Fruit fly (Drosophila melanogaster) whole organism, embryonic: ENCODE measurements around the gene klar.

Experiments
- B-H2 ChIP-seq: fragments of 200-800 bp; sonication (Bioruptor generic); optimal IDR thresholded peaks from 2 replicates; lab custom pipeline; 2018; ENCODE audit warnings: missing biosample characterization, mild to moderate bottlenecking, missing genetic modification characterization
- BEAF-32 ChIP-seq: fragments of 200-800 bp; sonication (Bioruptor generic); optimal IDR thresholded peaks from 3 replicates; lab custom pipeline; 2017; ENCODE audit warnings: missing biosample characterization, missing genetic modification characterization, mild to moderate bottlenecking, moderate library complexity, missing genetic modification reagents
- CG11093 ChIP-seq: fragments of 200-800 bp; sonication (Bioruptor generic); IDR thresholded peaks from 3 replicates; pipeline ENCODE4 v1.3.6; 2022; ENCODE audit warnings: missing biosample characterization, missing genetic modification characterization
- CG11560 ChIP-seq: fragments of 200-800 bp; sonication (Bioruptor generic); IDR thresholded peaks from 3 replicates; pipeline ENCODE4 v1.3.6; 2022; ENCODE audit warnings: missing biosample characterization, missing genetic modification characterization
- CG12659 ChIP-seq: fragments of 200-800 bp; sonication (Bioruptor generic); optimal IDR thresholded peaks from 3 replicates; lab custom pipeline; 2017; ENCODE audit warnings: mild to moderate bottlenecking, missing biosample characterization, missing genetic modification reagents, missing genetic modification characterization
- CG12769 ChIP-seq: fragments of 200-800 bp; sonication (Bioruptor generic); optimal IDR thresholded peaks from 2 replicates; lab custom pipeline; 2019; ENCODE audit warnings: missing biosample characterization, mild to moderate bottlenecking, missing genetic modification characterization, moderate library complexity
- CG13894 ChIP-seq: fragments of 200-800 bp; sonication (Bioruptor generic); optimal IDR thresholded peaks from 3 replicates; lab custom pipeline; 2018; ENCODE audit warnings: missing biosample characterization, mild to moderate bottlenecking, missing genetic modification characterization, moderate library complexity
- CG14050 ChIP-seq: fragments of 200-800 bp; sonication (Bioruptor generic); IDR thresholded peaks from 3 replicates; pipeline ENCODE4 v1.3.6; 2022; ENCODE audit warnings: missing biosample characterization, missing genetic modification characterization
- CG15269 ChIP-seq: fragments of 200-800 bp; sonication (Bioruptor generic); optimal IDR thresholded peaks from 2 replicates; lab custom pipeline; 2018; ENCODE audit warnings: missing biosample characterization, mild to moderate bottlenecking, missing genetic modification characterization, moderate library complexity
- CG15479 ChIP-seq: fragments of 200-800 bp; sonication (Bioruptor generic); optimal IDR thresholded peaks from 3 replicates; lab custom pipeline; 2019; ENCODE audit warnings: missing biosample characterization, mild to moderate bottlenecking, missing genetic modification characterization, moderate library complexity
- CG15601 ChIP-seq: fragments of 200-800 bp; sonication (Bioruptor generic); optimal IDR thresholded peaks from 3 replicates; lab custom pipeline; 2019; ENCODE audit warnings: missing biosample characterization, mild to moderate bottlenecking, missing genetic modification characterization, moderate library complexity
- CG2116 ChIP-seq: fragments of 200-800 bp; sonication (Bioruptor generic); optimal IDR thresholded peaks from 3 replicates; lab custom pipeline; 2018; ENCODE audit warnings: missing biosample characterization, mild to moderate bottlenecking, missing genetic modification characterization
- CG2120 ChIP-seq: fragments of 200-800 bp; sonication (Bioruptor generic); optimal IDR thresholded peaks from 3 replicates; lab custom pipeline; 2016; ENCODE audit warnings: missing biosample characterization, missing genetic modification characterization
- CG2875 ChIP-seq: fragments of 200-800 bp; sonication (Bioruptor generic); optimal IDR thresholded peaks from 2 replicates; lab custom pipeline; 2017; ENCODE audit warnings: missing biosample characterization, mild to moderate bottlenecking, missing genetic modification characterization, missing genetic modification reagents
- CG3065 ChIP-seq: fragments of 200-800 bp; sonication (Bioruptor generic); optimal IDR thresholded peaks from 2 replicates; lab custom pipeline; 2016; ENCODE audit warnings: missing biosample characterization, missing genetic modification characterization
- CG31365 ChIP-seq: fragments of 200-800 bp; sonication (Bioruptor generic); optimal IDR thresholded peaks from 2 replicates; lab custom pipeline; 2018; ENCODE audit warnings: missing biosample characterization, mild to moderate bottlenecking, missing genetic modification characterization
- CG3281 ChIP-seq: fragments of 200-800 bp; sonication (Bioruptor generic); optimal IDR thresholded peaks from 3 replicates; lab custom pipeline; 2017; ENCODE audit warnings: missing biosample characterization, mild to moderate bottlenecking, missing genetic modification characterization
- CG4282 ChIP-seq: fragments of 200-800 bp; sonication (Bioruptor generic); optimal IDR thresholded peaks from 2 replicates; lab custom pipeline; 2016; ENCODE audit warnings: missing biosample characterization, missing genetic modification characterization
- CG4730 ChIP-seq: fragments of 200-800 bp; sonication (Bioruptor generic); IDR thresholded peaks from 2 replicates; pipeline ENCODE4 v1.3.6; 2022; ENCODE audit warnings: missing biosample characterization, missing genetic modification characterization
- CG7745 ChIP-seq: fragments of 200-800 bp; sonication (Bioruptor generic); optimal IDR thresholded peaks from 2 replicates; lab custom pipeline; 2018; ENCODE audit warnings: missing biosample characterization, mild to moderate bottlenecking, missing genetic modification characterization, moderate library complexity
- CG9932 ChIP-seq: fragments of 200-800 bp; sonication (Bioruptor generic); IDR thresholded peaks from 2 replicates; pipeline ENCODE4 v1.3.6; 2022; ENCODE audit warnings: missing biosample characterization, missing genetic modification characterization
- CHES-1-like ChIP-seq: fragments of 200-800 bp; sonication (Bioruptor generic); optimal IDR thresholded peaks from 2 replicates; lab custom pipeline; 2016; ENCODE audit warnings: missing biosample characterization, missing genetic modification characterization
- Chrac-16 ChIP-seq: fragments of 200-800 bp; sonication (Bioruptor generic); optimal IDR thresholded peaks from 3 replicates; lab custom pipeline; 2016; ENCODE audit warnings: missing biosample characterization, missing genetic modification characterization
- D19A ChIP-seq: fragments of 200-800 bp; optimal IDR thresholded peaks from 3 replicates; lab custom pipeline; 2019; ENCODE audit warnings: missing biosample characterization, mild to moderate bottlenecking, missing genetic modification characterization, moderate library complexity
- Hey ChIP-seq: fragments of 200-800 bp; sonication (Bioruptor generic); optimal IDR thresholded peaks from 3 replicates; lab custom pipeline; 2018; ENCODE audit warnings: missing biosample characterization, mild to moderate bottlenecking, missing genetic modification characterization
- HmgD ChIP-seq: fragments of 200-800 bp; sonication (Bioruptor generic); optimal IDR thresholded peaks from 3 replicates; lab custom pipeline; 2016; ENCODE audit warnings: missing biosample characterization, missing genetic modification characterization
- Hmr ChIP-seq: fragments of 200-800 bp; sonication (Bioruptor generic); optimal IDR thresholded peaks from 3 replicates; lab custom pipeline; 2017; ENCODE audit warnings: mild to moderate bottlenecking, missing biosample characterization, missing genetic modification reagents, missing genetic modification characterization
- Hr39 ChIP-seq: fragments of >200 bp; optimal IDR thresholded peaks from 2 replicates; lab custom pipeline; 2017
- Hr78 ChIP-seq, 2 experiments: fragments of 200-800 bp in 1 of 2; fragments of >200 bp in 1 of 2; sonication (Bioruptor generic) in 1 of 2; optimal IDR thresholded peaks; 2 replicates each; lab custom pipeline; 2017 to 2019; ENCODE audit warnings: missing biosample characterization in 2 of 2, missing genetic modification characterization in 2 of 2, mild to moderate bottlenecking in 1 of 2, moderate library complexity in 1 of 2
- Oli ChIP-seq: fragments of 200-800 bp; sonication (Bioruptor generic); optimal IDR thresholded peaks from 2 replicates; lab custom pipeline; 2018; ENCODE audit warnings: missing biosample characterization, mild to moderate bottlenecking, missing genetic modification characterization, moderate library complexity
- Ravus ChIP-seq: fragments of 200-800 bp; sonication (Bioruptor generic); IDR thresholded peaks from 2 replicates; pipeline ENCODE4 v1.3.6; 2022; ENCODE audit warnings: missing biosample characterization, missing genetic modification characterization
- Sry-δ ChIP-seq: fragments of 200-800 bp; sonication (Bioruptor generic); optimal IDR thresholded peaks from 2 replicates; lab custom pipeline; 2016; ENCODE audit warnings: missing biosample characterization, missing genetic modification characterization
- Stat92E ChIP-seq, 3 experiments: fragments of >200 bp in 2 of 3; fragments of 200-800 bp in 1 of 3; sonication (Bioruptor generic) in 1 of 3; optimal IDR thresholded peaks; 2 replicates each; lab custom pipeline; 2017 to 2019; ENCODE audit warnings: missing biosample characterization in 3 of 3, missing genetic modification characterization in 3 of 3, mild to moderate bottlenecking in 1 of 3, moderate library complexity in 1 of 3
- abd-A ChIP-seq: fragments of 200-800 bp; sonication (Bioruptor generic); optimal IDR thresholded peaks from 3 replicates; lab custom pipeline; 2019; ENCODE audit warnings: missing biosample characterization, mild to moderate bottlenecking, missing genetic modification characterization, moderate library complexity
- cad ChIP-seq: fragments of >200 bp; optimal IDR thresholded peaks from 2 replicates; lab custom pipeline; 2017; ENCODE audit warnings: missing biosample characterization, missing genetic modification characterization
- chif ChIP-seq, 2 experiments: fragments of 200-800 bp; sonication (Bioruptor generic); optimal IDR thresholded peaks; 3 replicates each; lab custom pipeline; 2016; ENCODE audit warnings: missing biosample characterization in 2 of 2, missing genetic modification characterization in 2 of 2
- da ChIP-seq: fragments of 200-800 bp; sonication (Bioruptor generic); optimal IDR thresholded peaks from 2 replicates; lab custom pipeline; 2016; ENCODE audit warnings: missing biosample characterization, missing genetic modification characterization
- gem ChIP-seq: fragments of 200-800 bp; sonication (Bioruptor generic); optimal IDR thresholded peaks from 2 replicates; lab custom pipeline; 2019; ENCODE audit warnings: missing biosample characterization, mild to moderate bottlenecking, missing genetic modification characterization, moderate library complexity
- grn ChIP-seq: fragments of 200-800 bp; sonication (Bioruptor generic); optimal IDR thresholded peaks from 3 replicates; lab custom pipeline; 2017; ENCODE audit warnings: missing biosample characterization, missing genetic modification characterization
- ham ChIP-seq: fragments of 200-800 bp; sonication (Bioruptor generic); IDR thresholded peaks from 2 replicates; pipeline ENCODE4 v1.3.6; 2022; ENCODE audit warnings: missing biosample characterization, missing genetic modification characterization
- kni ChIP-seq: fragments of 200-800 bp; sonication (Bioruptor generic); optimal IDR thresholded peaks from 3 replicates; lab custom pipeline; 2017; ENCODE audit warnings: mild to moderate bottlenecking, missing biosample characterization, missing genetic modification reagents, missing genetic modification characterization
- nom ChIP-seq: fragments of 200-800 bp; sonication (Bioruptor generic); optimal IDR thresholded peaks from 2 replicates; lab custom pipeline; 2017; ENCODE audit warnings: missing biosample characterization, missing genetic modification characterization, mild to moderate bottlenecking, moderate library complexity, missing genetic modification reagents
- pnt ChIP-seq: fragments of 200-800 bp; sonication (Bioruptor generic); optimal IDR thresholded peaks from 3 replicates; lab custom pipeline; 2016; ENCODE audit warnings: missing biosample characterization, missing genetic modification characterization
- pum ChIP-seq: fragments of 200-800 bp; sonication (Bioruptor generic); optimal IDR thresholded peaks from 2 replicates; lab custom pipeline; 2016; ENCODE audit warnings: missing biosample characterization, missing genetic modification characterization
- ranshi ChIP-seq: fragments of 200-800 bp; sonication (Bioruptor generic); IDR thresholded peaks from 2 replicates; pipeline ENCODE4 v1.3.6; 2022; ENCODE audit warnings: missing biosample characterization, missing genetic modification characterization
- sd ChIP-seq: fragments of 200-800 bp; sonication (Bioruptor generic); optimal IDR thresholded peaks from 3 replicates; lab custom pipeline; 2018; ENCODE audit warnings: missing biosample characterization, mild to moderate bottlenecking, missing genetic modification characterization, moderate library complexity
- sug ChIP-seq: fragments of 200-800 bp; optimal IDR thresholded peaks from 2 replicates; lab custom pipeline; 2019; ENCODE audit warnings: missing biosample characterization, mild to moderate bottlenecking, missing genetic modification characterization, moderate library complexity
- zf30C ChIP-seq: fragments of 200-800 bp; sonication (Bioruptor generic); optimal IDR thresholded peaks from 3 replicates; lab custom pipeline; 2018; ENCODE audit warnings: missing biosample characterization, mild to moderate bottlenecking, missing genetic modification characterization

klar gene

DNA sequence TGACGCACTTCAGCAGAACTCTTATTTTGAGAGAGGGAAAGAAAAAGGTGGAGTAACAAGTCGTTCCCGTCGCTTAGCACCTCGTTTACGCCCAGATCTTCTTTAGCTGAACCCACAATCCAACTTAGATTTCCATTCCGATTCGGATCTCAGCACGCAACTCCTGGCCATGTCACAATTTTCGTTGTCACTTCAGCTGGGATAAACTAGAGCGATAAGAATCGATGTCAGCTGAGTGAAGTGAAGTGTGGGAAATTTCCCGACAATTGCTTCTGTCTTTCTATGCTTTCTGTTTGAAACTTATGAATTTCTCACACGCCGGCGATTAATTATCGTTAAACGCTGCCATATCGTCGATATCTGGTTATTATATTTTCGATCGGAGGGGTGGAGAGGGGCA is 84.0 kb downstream of the klar start:
- TF ChIP-seq Stat92E (GFP tag; optimal IDR thresholded peaks at IDR 0.05; lab: Kevin White, UChicago) (peak in 1 of 3 experiments; percentile 66), Ravus (GFP tag; lab: Robert Waterston, UW) (no peak), da (GFP tag; lab: Kevin White, UChicago) (no peak), kni (GFP tag; lab: Kevin White, UChicago) (peak; percentile 43), cad (GFP tag; lab: Kevin White, UChicago) (no peak), CG2875 (GFP tag; lab: Kevin White, UChicago) (no peak), grn (GFP tag; lab: Kevin White, UChicago) (peak; percentile 58), Hr78 (GFP tag; optimal IDR thresholded peaks at IDR 0.05; lab: Kevin White, UChicago) (no peak), pnt (no peak), CHES-1-like (no peak), D19A (tag; lab: Kevin White, UChicago) (no peak), ranshi (GFP tag; lab: Robert Waterston, UW) (no peak), CG15269 (no peak)

DNA sequence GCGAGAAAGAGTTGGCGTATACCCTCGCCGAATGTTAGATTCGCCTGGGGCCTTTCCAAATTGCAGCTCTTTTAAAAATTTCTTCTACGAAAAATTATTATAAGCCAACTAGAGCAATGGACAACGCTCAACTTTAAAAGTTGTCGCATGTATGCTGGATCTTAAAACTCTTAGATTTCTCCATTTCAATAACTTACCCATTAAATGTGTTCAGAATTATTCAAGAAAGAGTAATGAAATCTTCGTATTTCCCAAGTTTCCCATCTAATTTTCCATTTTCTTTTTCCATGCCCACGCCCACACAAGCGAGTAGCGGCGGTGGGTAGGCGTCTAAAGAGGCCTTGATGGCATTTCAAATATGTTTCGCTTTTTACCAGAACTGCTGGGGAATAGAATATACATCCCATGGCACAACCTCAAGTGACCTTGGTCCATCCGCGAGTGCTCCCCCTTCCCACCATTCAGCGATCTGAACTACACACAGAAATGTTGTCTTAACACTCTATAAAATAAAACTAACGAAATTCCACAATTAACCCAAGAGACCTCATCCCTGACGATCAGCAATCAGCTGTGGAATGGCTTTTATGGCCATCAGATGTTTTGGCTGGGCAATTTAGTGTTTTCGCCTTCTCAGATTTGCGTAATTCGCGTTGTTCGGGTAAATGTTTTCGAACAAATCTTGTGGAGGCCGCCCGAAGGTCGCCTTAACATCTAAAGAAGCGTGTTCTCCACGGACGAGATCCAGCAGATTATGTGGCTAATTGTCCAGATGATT is 85.4 kb downstream of the klar start:
- TF ChIP-seq CG11560 (tag; lab: Robert Waterston, UW) (no peak), CG12769 (peak; percentile 84), B-H2 (GFP tag; lab: Kevin White, UChicago) (no peak), Hr39 (lab: Kevin White, UChicago) (no peak), gem (tag; lab: Kevin White, UChicago) (no peak), CG4282 (GFP tag; lab: Kevin White, UChicago) (no peak), CG4730 (GFP tag; lab: Robert Waterston, UW) (no peak), pum (no peak), sd (tag; lab: Kevin White, UChicago) (peak; percentile 97), zf30C (GFP tag; lab: Kevin White, UChicago) (no peak), CG3281 (no peak), ham (GFP tag; lab: Robert Waterston, UW) (no peak), chif (GFP tag; optimal IDR thresholded peaks at IDR 0.05; lab: Kevin White, UChicago) (no peak), sug (tag; lab: Kevin White, UChicago) (no peak), CG11093 (GFP tag; lab: Robert Waterston, UW) (no peak), CG7745 (tag; lab: Kevin White, UChicago) (no peak), CG2116 (no peak), HmgD (GFP tag; lab: Kevin White, UChicago) (no peak), nom (GFP tag; lab: Kevin White, UChicago) (no peak), Sry-δ (GFP tag; lab: Kevin White, UChicago) (no peak), CG13894 (no peak), BEAF-32 (GFP tag; lab: Kevin White, UChicago) (no peak), CG14050 (GFP tag; lab: Robert Waterston, UW) (no peak), Oli (tag; lab: Kevin White, UChicago) (no peak), CG3065 (no peak), Chrac-16 (no peak), Hmr (peak; percentile 14), CG12659 (no peak), Hey (tag; lab: Kevin White, UChicago) (no peak), abd-A (tag; lab: Kevin White, UChicago) (peak; percentile 81), CG15601 (no peak), CG31365 (no peak), CG15479 (GFP tag; lab: Kevin White, UChicago) (no peak), CG9932 (GFP tag; lab: Robert Waterston, UW) (no peak), CG2120 (GFP tag; lab: Kevin White, UChicago) (peak; percentile 32)
